Worm (Caenorhabditis elegans) whole organism, L3 larva: Measurements from ENCODE around the gene Y49F6C.6.

Experiments used
- R02D3.7 ChIP-seq: fragments of 150-350 bp; optimal IDR thresholded peaks from 2 replicates; lab custom pipeline; 2014; ENCODE audit warnings: missing biosample characterization, missing genetic modification characterization
- ceh-28 ChIP-seq: fragments of 150-350 bp; optimal IDR thresholded peaks from 2 replicates; lab custom pipeline; 2014; ENCODE audit warnings: missing biosample characterization, missing genetic modification reagents, missing genetic modification characterization
- ceh-82 ChIP-seq: fragments of 150-350 bp; optimal IDR thresholded peaks from 2 replicates; lab custom pipeline; 2014; ENCODE audit warnings: missing biosample characterization, missing genetic modification characterization
- ceh-9 ChIP-seq: sonication (generic microtip); optimal IDR thresholded peaks from 2 replicates; lab custom pipeline; 2018; ENCODE audit warnings: missing biosample characterization, missing genetic modification characterization
- daf-12 ChIP-seq: fragments of 150-350 bp; optimal IDR thresholded peaks from 2 replicates; lab custom pipeline; 2014; ENCODE audit warnings: missing biosample characterization, missing genetic modification reagents, missing genetic modification characterization
- egl-5 ChIP-seq: fragments of 150-350 bp; optimal IDR thresholded peaks from 2 replicates; lab custom pipeline; 2017; ENCODE audit warnings: missing biosample characterization, missing genetic modification reagents, missing genetic modification characterization, inconsistent platforms
- elt-2 ChIP-seq: sonication (generic microtip); optimal IDR thresholded peaks from 2 replicates; lab custom pipeline; 2016; ENCODE audit warnings: missing genetic modification reagents, mild to moderate bottlenecking, missing genetic modification characterization, missing compliant biosample characterization
- elt-3 ChIP-seq, 3 experiments: fragments of 150-350 bp in 1 of 3; sonication (generic microtip) in 2 of 3; optimal IDR thresholded peaks; 2 replicates in 2 of 3; 4 replicates in 1 of 3; lab custom pipeline; 2014 to 2017; ENCODE audit warnings: missing biosample characterization in 3 of 3, missing genetic modification characterization in 3 of 3
- eor-1 ChIP-seq, 2 experiments: fragments of 150-350 bp; optimal IDR thresholded peaks; 2 replicates each; lab custom pipeline; 2014 to 2018; ENCODE audit warnings: missing biosample characterization in 2 of 2, missing genetic modification characterization in 2 of 2
- fkh-10 ChIP-seq: sonication (generic microtip); optimal IDR thresholded peaks from 2 replicates; lab custom pipeline; 2017; ENCODE audit warnings: missing biosample characterization, missing genetic modification reagents, missing genetic modification characterization
- fkh-2 ChIP-seq: fragments of 150-350 bp; optimal IDR thresholded peaks from 2 replicates; lab custom pipeline; 2014; ENCODE audit warnings: missing biosample characterization, missing genetic modification reagents, missing genetic modification characterization
- fos-1 ChIP-seq: fragments of 150-350 bp; optimal IDR thresholded peaks from 2 replicates; lab custom pipeline; 2014; ENCODE audit warnings: missing biosample characterization, missing genetic modification characterization
- hmg-11 ChIP-seq: sonication (generic microtip); optimal IDR thresholded peaks from 2 replicates; lab custom pipeline; 2016; ENCODE audit warnings: missing genetic modification characterization, missing compliant biosample characterization
- jun-1 ChIP-seq: fragments of 150-350 bp; optimal IDR thresholded peaks from 2 replicates; lab custom pipeline; 2014; ENCODE audit warnings: missing biosample characterization, missing genetic modification reagents, missing genetic modification characterization
- lin-15B ChIP-seq: fragments of 150-350 bp; optimal IDR thresholded peaks from 2 replicates; lab custom pipeline; 2014; ENCODE audit warnings: missing biosample characterization, missing genetic modification characterization
- lin-39 ChIP-seq: fragments of 150-350 bp; optimal IDR thresholded peaks from 2 replicates; lab custom pipeline; 2018; ENCODE audit warnings: missing biosample characterization, missing genetic modification reagents, missing genetic modification characterization
- lsy-12 ChIP-seq: sonication (generic microtip); optimal IDR thresholded peaks from 2 replicates; lab custom pipeline; 2016; ENCODE audit warnings: mild to moderate bottlenecking, missing genetic modification characterization, missing compliant biosample characterization
- mml-1 ChIP-seq: fragments of 150-350 bp; sonication (generic microtip); optimal IDR thresholded peaks from 3 replicates; lab custom pipeline; 2014; ENCODE audit warnings: missing biosample characterization, missing genetic modification characterization
- nhr-11 ChIP-seq: fragments of 150-350 bp; optimal IDR thresholded peaks from 2 replicates; lab custom pipeline; 2014; ENCODE audit warnings: missing biosample characterization, missing genetic modification characterization
- nhr-23 ChIP-seq: fragments of 150-350 bp; optimal IDR thresholded peaks from 2 replicates; lab custom pipeline; 2014; ENCODE audit warnings: missing biosample characterization, missing genetic modification reagents, missing genetic modification characterization
- nhr-237 ChIP-seq: fragments of 150-350 bp; optimal IDR thresholded peaks from 2 replicates; lab custom pipeline; 2014; ENCODE audit warnings: missing biosample characterization, missing genetic modification characterization
- nhr-25 ChIP-seq: sonication (generic microtip); optimal IDR thresholded peaks from 2 replicates; lab custom pipeline; 2017; ENCODE audit warnings: missing biosample characterization, missing genetic modification characterization
- nhr-28 ChIP-seq: fragments of 150-350 bp; optimal IDR thresholded peaks from 2 replicates; lab custom pipeline; 2014; ENCODE audit warnings: missing biosample characterization, missing genetic modification characterization
- nhr-43 ChIP-seq: sonication (generic microtip); optimal IDR thresholded peaks from 2 replicates; lab custom pipeline; 2016; ENCODE audit warnings: mild to moderate bottlenecking, missing genetic modification characterization, missing compliant biosample characterization; ENCODE audit not compliant: poor library complexity, severe bottlenecking
- nhr-67 ChIP-seq: fragments of 150-350 bp; optimal IDR thresholded peaks from 2 replicates; lab custom pipeline; 2014; ENCODE audit warnings: missing biosample characterization, missing genetic modification characterization
- nhr-76 ChIP-seq: fragments of 150-350 bp; sonication (generic microtip); optimal IDR thresholded peaks from 5 replicates; lab custom pipeline; 2014; ENCODE audit warnings: missing biosample characterization, missing genetic modification characterization
- nhr-77 ChIP-seq: fragments of 150-350 bp; optimal IDR thresholded peaks from 2 replicates; lab custom pipeline; 2014; ENCODE audit warnings: missing biosample characterization, missing genetic modification characterization
- pha-4 ChIP-seq: fragments of 150-350 bp; optimal IDR thresholded peaks from 2 replicates; lab custom pipeline; 2014; ENCODE audit warnings: missing biosample characterization, missing genetic modification reagents, missing genetic modification characterization
- sea-2 ChIP-seq: fragments of 150-350 bp; sonication (generic microtip); optimal IDR thresholded peaks from 4 replicates; lab custom pipeline; 2014; ENCODE audit warnings: missing biosample characterization, missing genetic modification reagents, missing genetic modification characterization
- snpc-4 ChIP-seq: fragments of 150-350 bp; optimal IDR thresholded peaks from 2 replicates; lab custom pipeline; 2014; ENCODE audit warnings: missing biosample characterization, missing genetic modification characterization
- tbx-2 ChIP-seq: sonication (generic microtip); optimal IDR thresholded peaks from 2 replicates; lab custom pipeline; 2016; ENCODE audit warnings: mild to moderate bottlenecking, missing genetic modification characterization, missing compliant biosample characterization
- unc-39 ChIP-seq: sonication (generic microtip); optimal IDR thresholded peaks from 4 replicates; lab custom pipeline; 2017; ENCODE audit warnings: missing biosample characterization, missing genetic modification characterization
- zag-1 ChIP-seq: fragments of 150-350 bp; optimal IDR thresholded peaks from 2 replicates; lab custom pipeline; 2014; ENCODE audit warnings: missing biosample characterization, missing genetic modification characterization
- ztf-11 ChIP-seq: fragments of 150-350 bp; optimal IDR thresholded peaks from 2 replicates; lab custom pipeline; 2014; ENCODE audit warnings: missing biosample characterization, missing genetic modification characterization
- ztf-4 ChIP-seq: fragments of 150-350 bp; optimal IDR thresholded peaks from 2 replicates; lab custom pipeline; 2014; ENCODE audit warnings: missing biosample characterization, missing genetic modification characterization

Y49F6C.6 gene

DNA sequence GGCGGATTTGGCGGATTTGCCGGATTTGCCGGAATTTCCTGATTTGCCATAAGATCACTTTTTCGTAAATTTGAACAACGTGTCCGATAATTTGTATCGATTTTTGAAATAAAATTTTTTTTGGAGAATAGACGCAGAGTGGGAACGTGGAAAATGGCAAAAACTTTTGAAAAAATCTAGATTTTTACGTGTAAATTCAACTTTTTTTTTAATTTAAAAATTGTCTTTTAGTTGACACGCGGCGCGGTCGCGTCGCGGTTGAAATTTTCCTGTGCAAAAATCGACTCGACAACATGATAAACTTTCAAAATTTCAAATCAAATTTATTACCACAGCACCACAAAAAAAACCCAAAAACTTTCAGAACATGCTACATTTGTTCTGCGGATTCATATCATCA lies 28.5 kb upstream of the Y49F6C.6 start, which contains the start of gene nep-20:
Gene nep-20, minus strand, starts transcription at position 101 of the 400 bp plus-strand sequence.
- TF ChIP-seq nhr-25 (no peak), egl-5 (tag; lab: Kevin White, UChicago) (no peak), nhr-67 (tag; lab: Kevin White, UChicago) (no peak), fkh-10 (GFP tag; lab: Kevin White, UChicago) (no peak), nhr-237 (tag; lab: Kevin White, UChicago) (no peak), tbx-2 (tag; lab: Kevin White, UChicago) (no peak), mml-1 (tag; lab: Kevin White, UChicago) (no peak), nhr-76 (tag; lab: Kevin White, UChicago) (no peak), R02D3.7 (no peak)

DNA sequence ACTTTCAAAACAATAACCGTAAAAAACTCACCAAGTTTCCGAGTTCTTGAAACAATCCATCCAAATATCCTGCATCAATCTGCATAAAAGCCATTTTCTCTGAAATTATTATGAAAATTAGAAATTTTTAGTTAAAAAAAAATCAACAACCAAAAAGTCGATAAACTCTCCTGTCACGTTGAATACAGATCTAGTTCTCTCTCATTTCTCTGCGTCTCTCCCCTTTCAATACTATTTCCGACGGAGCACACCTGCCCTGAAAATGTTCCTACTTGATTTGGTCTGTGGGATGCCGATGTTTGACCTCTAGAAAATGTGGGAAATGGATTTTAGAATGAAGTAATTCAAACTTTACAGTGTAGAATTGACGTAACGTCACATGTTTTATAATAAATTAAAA lies 20.5 kb upstream of the Y49F6C.6 start, which contains the start of gene T06D4.6:
Gene T06D4.6, minus strand, starts transcription at position 101 of the 400 bp plus-strand sequence.
- TF ChIP-seq nhr-23 (no peak), lin-15B (tag; lab: Kevin White, UChicago) (no peak), daf-12 (no peak), snpc-4 (tag; lab: Kevin White, UChicago) (no peak), tbx-2 (tag; lab: Kevin White, UChicago) (no peak), nhr-25 (no peak), fkh-2 (tag; lab: Kevin White, UChicago) (no peak), sea-2 (GFP tag; lab: Kevin White, UChicago) (no peak), pha-4 (no peak), jun-1 (tag; lab: Kevin White, UChicago) (no peak), R02D3.7 (no peak), ztf-4 (tag; lab: Kevin White, UChicago) (no peak), ztf-11 (tag; lab: Kevin White, UChicago) (no peak)

DNA sequence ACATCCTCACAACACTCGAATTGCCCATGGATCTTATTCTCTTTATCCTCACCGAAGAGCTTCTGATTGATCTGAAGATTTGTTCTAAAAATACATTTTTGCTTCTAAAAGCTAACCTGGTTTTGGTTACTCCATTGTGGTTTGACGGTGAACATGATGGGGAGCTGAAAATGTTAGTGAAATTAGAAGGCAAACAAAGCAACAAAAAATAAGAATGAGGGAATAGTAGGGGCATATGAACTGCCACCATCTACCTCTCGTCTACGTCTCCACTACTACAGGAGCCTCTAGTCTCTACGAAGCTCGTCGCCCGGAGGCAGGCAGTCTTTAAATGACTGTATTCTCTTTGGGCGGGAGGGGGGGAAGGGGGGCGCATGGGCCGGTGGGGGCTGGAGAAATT lies 18.7 kb upstream of the Y49F6C.6 start, which contains the start of gene T06D4.2:
Gene T06D4.2, minus strand, starts transcription at position 170 of the 400 bp plus-strand sequence.
- TF ChIP-seq nhr-76 (tag; lab: Kevin White, UChicago) (no peak), ceh-9 (tag; lab: Kevin White, UChicago) (no peak), elt-3 (tag; optimal IDR thresholded peaks at IDR 0.05; lab: Kevin White, UChicago) (no peak), nhr-23 (no peak), zag-1 (no peak), egl-5 (tag; lab: Kevin White, UChicago) (no peak), eor-1 (tag; optimal IDR thresholded peaks at IDR 0.05; lab: Kevin White, UChicago) (no peak), ztf-11 (tag; lab: Kevin White, UChicago) (no peak), nhr-77 (tag; lab: Kevin White, UChicago) (no peak), pha-4 (no peak), ceh-28 (tag; lab: Kevin White, UChicago) (no peak), lsy-12 (tag; lab: Kevin White, UChicago) (no peak), lin-15B (tag; lab: Kevin White, UChicago) (no peak), fkh-10 (GFP tag; lab: Kevin White, UChicago) (no peak), lin-39 (tag; lab: Kevin White, UChicago) (no peak), unc-39 (no peak), ceh-82 (tag; lab: Kevin White, UChicago) (no peak), jun-1 (tag; lab: Kevin White, UChicago) (no peak), elt-2 (tag; lab: Kevin White, UChicago) (no peak)

DNA sequence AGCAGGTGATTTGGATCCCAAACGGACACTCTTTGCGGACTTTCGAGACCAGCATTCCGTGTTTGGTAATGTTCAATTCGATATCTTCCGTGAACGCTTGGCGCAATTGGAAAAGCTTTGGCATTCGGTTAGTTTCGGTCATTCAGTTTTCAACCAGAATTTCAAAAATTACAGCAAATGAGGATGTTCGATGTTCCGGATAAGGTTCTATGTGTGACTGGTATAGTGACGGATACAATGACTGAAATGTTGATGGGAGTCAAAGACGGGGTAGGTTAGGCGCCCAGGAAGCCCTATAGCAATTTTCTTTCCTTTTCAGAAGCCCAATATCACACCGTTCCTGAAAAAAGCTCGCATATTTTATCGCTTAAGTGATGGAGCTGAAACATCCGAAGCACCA lies 16.1 kb upstream of the Y49F6C.6 start:
- TF ChIP-seq nhr-28 (no peak), elt-3 (tag; optimal IDR thresholded peaks at IDR 0.05; lab: Kevin White, UChicago) (no peak), ztf-11 (tag; lab: Kevin White, UChicago) (no peak), snpc-4 (tag; lab: Kevin White, UChicago) (no peak), eor-1 (tag; optimal IDR thresholded peaks at IDR 0.05; lab: Kevin White, UChicago) (no peak), hmg-11 (no peak), nhr-43 (tag; lab: Kevin White, UChicago) (no peak), nhr-11 (tag; lab: Kevin White, UChicago) (no peak), nhr-76 (tag; lab: Kevin White, UChicago) (no peak), fos-1 (tag; lab: Kevin White, UChicago) (no peak)
